Fruit fly (Drosophila melanogaster) whole organism, wandering third instar larva: Measurements from ENCODE around the gene cact.

ENCODE experiments used
- Abd-B ChIP-seq: fragments of >200 bp; optimal IDR thresholded peaks from 2 replicates; lab custom pipeline; 2017; ENCODE audit warnings: missing biosample characterization, missing genetic modification characterization
- CG32264 ChIP-seq: fragments of 200-800 bp; sonication (Bioruptor generic); optimal IDR thresholded peaks from 2 replicates; lab custom pipeline; 2016; ENCODE audit warnings: missing biosample characterization, missing genetic modification characterization
- Dif ChIP-seq: fragments of 200-275, 200-300 bp; sonication (Bioruptor generic); optimal IDR thresholded peaks from 2 replicates; lab custom pipeline; 2018; ENCODE audit warnings: missing biosample characterization, missing genetic modification characterization; ENCODE audit not compliant: partially characterized antibody
- Hr78 ChIP-seq: fragments of >200 bp; optimal IDR thresholded peaks from 2 replicates; lab custom pipeline; 2017; ENCODE audit warnings: missing biosample characterization, missing genetic modification characterization
- Rel ChIP-seq, 2 experiments: fragments of 200-800 bp; sonication (Bioruptor generic) in 1 of 2; optimal IDR thresholded peaks; 2 replicates in 1 of 2; 3 replicates in 1 of 2; lab custom pipeline; 2016 to 2019; ENCODE audit warnings: mild to moderate bottlenecking in 2 of 2, missing biosample characterization in 2 of 2, missing genetic modification characterization in 2 of 2, moderate library complexity in 1 of 2
- Sp1 ChIP-seq: fragments of 200-800 bp; sonication (Bioruptor generic); optimal IDR thresholded peaks from 3 replicates; lab custom pipeline; 2019; ENCODE audit warnings: missing biosample characterization, mild to moderate bottlenecking, missing genetic modification characterization, moderate library complexity
- br ChIP-seq: fragments of 200-800 bp; sonication (Bioruptor generic); optimal IDR thresholded peaks from 2 replicates; lab custom pipeline; 2016; ENCODE audit warnings: missing biosample characterization, missing genetic modification characterization
- dl ChIP-seq, 2 experiments: fragments of 175-275, 200-275 bp in 1 of 2; fragments of 200-275 bp in 1 of 2; sonication (Bioruptor generic); optimal IDR thresholded peaks; lab custom pipeline; 2018; ENCODE audit warnings: mild to moderate bottlenecking in 2 of 2, missing biosample characterization in 2 of 2, missing genetic modification characterization in 2 of 2, moderate library complexity in 2 of 2; ENCODE audit not compliant: partially characterized antibody in 2 of 2, insufficient read depth in 1 of 2
- h ChIP-seq: fragments of 200-800 bp; sonication (Bioruptor generic); optimal IDR thresholded peaks from 3 replicates; lab custom pipeline; 2016; ENCODE audit warnings: missing biosample characterization, mild to moderate bottlenecking, missing genetic modification characterization
- pan ChIP-seq: fragments of >200 bp; optimal IDR thresholded peaks from 2 replicates; lab custom pipeline; 2017
- rgr ChIP-seq: fragments of 200-800 bp; sonication (Bioruptor generic); optimal IDR thresholded peaks from 3 replicates; lab custom pipeline; 2016; ENCODE audit warnings: missing biosample characterization, mild to moderate bottlenecking, missing genetic modification characterization
- sage ChIP-seq: fragments of 200-800 bp; sonication (Bioruptor generic); optimal IDR thresholded peaks from 2 replicates; lab custom pipeline; 2016; ENCODE audit warnings: missing biosample characterization, mild to moderate bottlenecking, missing genetic modification characterization

DNA sequence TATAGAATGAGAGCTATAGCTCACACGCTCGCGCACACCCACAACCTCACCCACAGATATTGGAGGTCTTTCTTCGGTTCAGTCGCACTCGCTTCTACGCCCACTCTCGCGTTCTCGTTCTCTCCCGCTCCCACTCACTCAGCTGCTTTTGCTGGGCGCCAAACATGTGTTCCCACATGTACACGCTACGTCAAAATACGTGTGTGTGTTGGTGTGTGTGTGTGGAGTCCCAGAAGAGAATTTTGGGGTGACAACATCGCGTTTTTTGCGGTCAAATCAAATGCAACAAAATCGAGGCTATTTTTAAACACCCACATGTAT is 54.6 kb downstream of the cact start:
- TF ChIP-seq rgr: no peak
- TF ChIP-seq h (GFP tag; lab: Kevin White, UChicago): no peak
- no peak for TF ChIP-seq Rel (GFP tag; optimal IDR thresholded peaks at IDR 0.05; lab: Kevin White, UChicago)
- peak; percentile 81 for TF ChIP-seq Rel (tag; optimal IDR thresholded peaks at IDR 0.05; lab: Kevin White, UChicago)
- no peak for TF ChIP-seq pan (lab: Kevin White, UChicago)
- no peak for TF ChIP-seq CG32264 (GFP tag; lab: Kevin White, UChicago)
- no peak for TF ChIP-seq Hr78 (GFP tag; lab: Kevin White, UChicago)
- no peak for TF ChIP-seq br (GFP tag; lab: Kevin White, UChicago)
- TF ChIP-seq Abd-B (GFP tag; lab: Kevin White, UChicago): no peak
- peak; percentile 65 to 85 for TF ChIP-seq dl (GFP tag; optimal IDR thresholded peaks at IDR 0.05; lab: Kevin White, UChicago; ENCODE audit: insufficient read depth in 1 of 2, partially characterized antibody in 2 of 2)
- TF ChIP-seq Dif: peak; percentile 89
- TF ChIP-seq Sp1 (GFP tag; lab: Kevin White, UChicago): no peak
- TF ChIP-seq sage (GFP tag; lab: Kevin White, UChicago): no peak
